Worm (Caenorhabditis elegans): ENCODE results near the gene ZC196.9.
"Not testable (repeated sequence)": the region's sequence is repeated elsewhere in the genome, so short reads cannot be mapped to it uniquely, and the experiment has no call there.

Gene ZC196.9

DNA sequence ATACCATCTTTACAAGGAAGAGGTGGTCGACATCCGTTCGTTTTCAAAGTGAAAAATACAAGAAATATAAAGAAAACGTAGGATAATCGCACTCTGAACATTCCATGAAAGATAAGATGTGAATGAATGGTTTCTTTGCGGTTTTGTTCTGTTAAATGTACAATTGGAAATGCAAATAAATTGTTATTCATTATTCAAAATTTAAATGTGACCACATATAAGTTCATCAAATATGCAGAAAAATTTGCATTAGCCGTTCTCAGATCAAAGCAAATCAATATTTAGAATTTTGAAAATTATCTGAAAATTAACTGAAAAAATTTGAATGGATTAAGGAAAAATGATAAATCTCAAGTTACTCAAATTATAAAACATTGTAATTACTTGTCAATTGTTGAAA, 15.1 kb downstream of the ZC196.9 start, which contains the start of gene ZC178.2:
TSS of gene ZC178.2 (minus strand) at position 101 of the 400 bp plus-strand sequence.
- TF ChIP-seq tbx-37 (GFP tag; conservative IDR thresholded peaks at IDR 0.05) (no peak), hnd-1 (tag; optimal IDR thresholded peaks at IDR 0.05) (no peak), ceh-13 (GFP tag; optimal IDR thresholded peaks at IDR 0.05) (no peak), tra-4 (tag; optimal IDR thresholded peaks at IDR 0.05) (no peak), sea-1 (GFP tag; conservative IDR thresholded peaks at IDR 0.05) (no peak), tbx-11 (GFP tag; IDR thresholded peaks at IDR 0.05) (no peak), pes-1 (GFP tag; IDR thresholded peaks at IDR 0.05) (no peak), hmg-4 (GFP tag; optimal IDR thresholded peaks at IDR 0.05) (no peak), ets-7 (tag; optimal IDR thresholded peaks at IDR 0.05) (no peak), B0310.2 (tag; optimal IDR thresholded peaks at IDR 0.05) (no peak), hmbx-1 (tag; optimal IDR thresholded peaks at IDR 0.05) (no peak), ama-1 (optimal IDR thresholded peaks at IDR 0.05) (no peak), ceh-36 (tag; optimal IDR thresholded peaks at IDR 0.05) (no peak)

DNA sequence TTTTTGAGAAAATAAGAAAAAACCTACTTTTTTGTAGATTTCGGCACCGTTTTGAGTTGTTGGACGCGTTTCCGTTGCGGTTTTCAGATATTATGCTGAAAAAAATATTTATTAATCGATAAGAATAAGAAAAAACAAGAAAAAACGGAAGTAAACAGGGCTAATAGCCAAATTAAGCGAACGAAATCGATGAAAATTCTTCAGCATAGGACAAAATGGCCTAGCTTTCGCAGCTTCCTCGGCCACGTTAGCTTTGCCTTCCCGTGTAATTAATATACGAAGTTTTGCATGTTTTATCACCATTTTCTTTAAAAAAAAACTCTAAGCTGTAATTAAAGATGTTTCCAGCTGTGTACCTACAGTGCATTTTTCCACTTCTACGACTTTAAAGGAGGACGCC, 30.8 kb downstream of the ZC196.9 start, which contains the start of gene ZC190.10:
TSS of gene ZC190.10 (minus strand) at position 101 of the 400 bp plus-strand sequence.
- TF ChIP-seq scrt-1 (GFP tag; IDR thresholded peaks at IDR 0.05); hnd-1 (tag; optimal IDR thresholded peaks at IDR 0.05); flt-1 (GFP tag; IDR thresholded peaks at IDR 0.05): not testable (repeated sequence)

DNA sequence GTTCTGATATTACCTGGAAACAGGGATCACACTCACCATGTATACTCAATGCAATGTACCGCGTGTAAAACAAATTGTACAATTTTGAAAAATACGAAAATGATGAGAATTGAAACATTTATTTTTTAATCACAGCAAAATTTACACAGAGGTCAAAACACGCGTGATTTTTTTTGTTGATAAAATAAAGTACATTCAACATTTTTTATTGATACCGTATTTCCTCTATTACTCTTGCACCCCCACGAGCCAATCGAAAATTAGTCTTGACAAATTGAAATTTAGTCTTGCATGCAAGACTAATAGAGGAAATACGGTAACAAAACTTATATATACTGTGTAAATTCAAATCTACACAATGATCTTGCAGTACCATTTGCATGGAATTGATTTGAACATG, 39.3 kb downstream of the ZC196.9 start, which contains the start of gene ZC190.8:
TSS of gene ZC190.8 (minus strand) at position 101 of the 400 bp plus-strand sequence.
- TF ChIP-seq scrt-1 (GFP tag; IDR thresholded peaks at IDR 0.05) = no peak
- TF ChIP-seq flt-1 (GFP tag; IDR thresholded peaks at IDR 0.05) = no peak
- no peak for TF ChIP-seq hnd-1 (tag; optimal IDR thresholded peaks at IDR 0.05)
- no peak for TF ChIP-seq hmg-4 (GFP tag; optimal IDR thresholded peaks at IDR 0.05)
- TF ChIP-seq ceh-13 (GFP tag; optimal IDR thresholded peaks at IDR 0.05) = no peak
- TF ChIP-seq ets-7 (tag; optimal IDR thresholded peaks at IDR 0.05) = no peak
- no peak for TF ChIP-seq tbx-37 (GFP tag; conservative IDR thresholded peaks at IDR 0.05)
- TF ChIP-seq tbx-11 (GFP tag; IDR thresholded peaks at IDR 0.05) = no peak
- no peak for TF ChIP-seq sea-1 (GFP tag; conservative IDR thresholded peaks at IDR 0.05)
- no peak for TF ChIP-seq B0310.2 (tag; optimal IDR thresholded peaks at IDR 0.05)
- TF ChIP-seq F13C5.2 (tag; optimal IDR thresholded peaks at IDR 0.05) = no peak
- TF ChIP-seq tra-4 (tag; optimal IDR thresholded peaks at IDR 0.05) = no peak
- TF ChIP-seq ceh-36 (tag; optimal IDR thresholded peaks at IDR 0.05) = no peak
- no peak for TF ChIP-seq hmbx-1 (tag; optimal IDR thresholded peaks at IDR 0.05)
- TF ChIP-seq aly-1 (tag; optimal IDR thresholded peaks at IDR 0.05) = no peak
- TF ChIP-seq pes-1 (GFP tag; IDR thresholded peaks at IDR 0.05) = no peak
- no peak for TF ChIP-seq ama-1 (optimal IDR thresholded peaks at IDR 0.05)

DNA sequence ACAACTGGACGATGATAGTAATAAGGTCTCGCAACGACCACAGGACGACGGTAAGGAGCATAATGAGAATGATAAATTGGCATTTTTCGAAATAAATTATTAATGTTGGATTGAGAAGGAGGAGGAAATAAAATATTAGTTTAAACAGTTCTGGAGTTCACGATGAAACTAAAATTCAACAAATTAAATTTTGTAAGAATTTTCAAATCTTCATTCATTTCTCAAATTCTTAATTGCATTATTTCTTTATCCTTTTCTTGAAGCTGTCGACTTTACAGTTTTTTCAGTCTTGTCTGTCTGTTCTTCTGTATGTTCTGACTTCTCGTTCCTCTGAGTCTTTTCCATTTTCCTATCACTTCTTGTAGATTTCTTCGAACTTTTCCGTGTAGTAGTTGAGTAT, 40.2 kb downstream of the ZC196.9 start, which contains the start of gene ZC190.7:
TSS of gene ZC190.7 (minus strand) at position 101 of the 400 bp plus-strand sequence.
- no peak for TF ChIP-seq hmg-4 (GFP tag; optimal IDR thresholded peaks at IDR 0.05)
- no peak for TF ChIP-seq ceh-36 (tag; optimal IDR thresholded peaks at IDR 0.05)
- no peak for TF ChIP-seq tbx-37 (GFP tag; conservative IDR thresholded peaks at IDR 0.05)
- no peak for TF ChIP-seq hmbx-1 (tag; optimal IDR thresholded peaks at IDR 0.05)
- no peak for TF ChIP-seq tra-4 (tag; optimal IDR thresholded peaks at IDR 0.05)
- TF ChIP-seq flt-1 (GFP tag; IDR thresholded peaks at IDR 0.05) = no peak
- TF ChIP-seq pes-1 (GFP tag; IDR thresholded peaks at IDR 0.05) = no peak
- TF ChIP-seq sea-1 (GFP tag; conservative IDR thresholded peaks at IDR 0.05) = no peak
- TF ChIP-seq hnd-1 (tag; optimal IDR thresholded peaks at IDR 0.05) = no peak
- no peak for TF ChIP-seq scrt-1 (GFP tag; IDR thresholded peaks at IDR 0.05)
- no peak for TF ChIP-seq tbx-11 (GFP tag; IDR thresholded peaks at IDR 0.05)
- TF ChIP-seq ceh-13 (GFP tag; optimal IDR thresholded peaks at IDR 0.05) = no peak
- TF ChIP-seq ets-7 (tag; optimal IDR thresholded peaks at IDR 0.05) = no peak
- TF ChIP-seq B0310.2 (tag; optimal IDR thresholded peaks at IDR 0.05) = no peak
- no peak for TF ChIP-seq F13C5.2 (tag; optimal IDR thresholded peaks at IDR 0.05)
- no peak for TF ChIP-seq ama-1 (optimal IDR thresholded peaks at IDR 0.05)
- no peak for TF ChIP-seq aly-1 (tag; optimal IDR thresholded peaks at IDR 0.05)

DNA sequence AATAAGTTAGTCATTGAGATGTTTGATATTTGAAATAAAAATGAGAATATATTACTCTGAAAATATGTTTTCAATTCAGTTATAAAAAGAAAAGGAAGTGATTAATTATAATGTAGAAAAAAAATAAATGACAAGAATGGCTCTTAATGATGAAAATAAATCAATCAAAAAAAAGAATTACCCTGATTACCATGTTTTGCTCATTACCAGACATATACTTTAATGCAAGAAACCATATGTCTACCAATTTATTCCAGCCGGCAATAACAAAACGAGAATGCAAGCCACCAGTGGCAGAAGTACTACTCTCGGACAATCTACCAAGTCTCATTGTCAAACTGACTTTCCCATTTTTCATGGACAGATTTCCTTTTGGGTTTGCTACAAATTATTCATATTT, 43.2 kb downstream of the ZC196.9 start:
- no peak for TF ChIP-seq ceh-36 (tag; optimal IDR thresholded peaks at IDR 0.05)
- TF ChIP-seq tbx-37 (GFP tag; conservative IDR thresholded peaks at IDR 0.05) = no peak
- no peak for TF ChIP-seq F13C5.2 (tag; optimal IDR thresholded peaks at IDR 0.05)
- TF ChIP-seq sea-1 (GFP tag; conservative IDR thresholded peaks at IDR 0.05) = no peak
- no peak for TF ChIP-seq scrt-1 (GFP tag; IDR thresholded peaks at IDR 0.05)
- no peak for TF ChIP-seq tbx-11 (GFP tag; IDR thresholded peaks at IDR 0.05)
- no peak for TF ChIP-seq pes-1 (GFP tag; IDR thresholded peaks at IDR 0.05)
- no peak for TF ChIP-seq tra-4 (tag; optimal IDR thresholded peaks at IDR 0.05)
- TF ChIP-seq hmg-4 (GFP tag; optimal IDR thresholded peaks at IDR 0.05) = no peak
- no peak for TF ChIP-seq ceh-13 (GFP tag; optimal IDR thresholded peaks at IDR 0.05)
- TF ChIP-seq hnd-1 (tag; optimal IDR thresholded peaks at IDR 0.05) = no peak

DNA sequence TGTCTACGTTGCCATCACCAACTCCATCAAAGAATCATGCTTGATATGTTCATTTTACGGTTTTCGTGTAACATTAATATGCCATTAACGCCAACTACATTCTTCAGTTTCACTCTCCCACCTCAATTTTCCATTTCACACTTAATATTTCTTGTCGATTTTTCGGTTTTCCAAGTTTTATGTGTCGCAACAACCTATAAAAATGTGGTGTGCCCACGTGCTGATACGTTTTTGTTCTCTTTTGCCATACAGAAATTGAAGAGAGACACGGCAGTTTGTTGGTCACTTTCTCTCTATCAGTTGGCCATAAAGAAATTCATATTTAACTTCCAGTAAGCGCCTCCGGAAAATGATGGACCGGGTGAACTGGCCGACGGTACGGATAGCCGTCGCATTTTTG, 44.3 kb downstream of the ZC196.9 start, which contains the start of gene cln-3.3:
TSS of gene cln-3.3 (plus strand) at position 334 of the 400 bp plus-strand sequence.
- TF ChIP-seq scrt-1 (GFP tag; IDR thresholded peaks at IDR 0.05) (no peak), tra-4 (tag; optimal IDR thresholded peaks at IDR 0.05) (no peak), sea-1 (GFP tag; conservative IDR thresholded peaks at IDR 0.05) (no peak), F13C5.2 (tag; optimal IDR thresholded peaks at IDR 0.05) (no peak), ceh-36 (tag; optimal IDR thresholded peaks at IDR 0.05) (no peak)

DNA sequence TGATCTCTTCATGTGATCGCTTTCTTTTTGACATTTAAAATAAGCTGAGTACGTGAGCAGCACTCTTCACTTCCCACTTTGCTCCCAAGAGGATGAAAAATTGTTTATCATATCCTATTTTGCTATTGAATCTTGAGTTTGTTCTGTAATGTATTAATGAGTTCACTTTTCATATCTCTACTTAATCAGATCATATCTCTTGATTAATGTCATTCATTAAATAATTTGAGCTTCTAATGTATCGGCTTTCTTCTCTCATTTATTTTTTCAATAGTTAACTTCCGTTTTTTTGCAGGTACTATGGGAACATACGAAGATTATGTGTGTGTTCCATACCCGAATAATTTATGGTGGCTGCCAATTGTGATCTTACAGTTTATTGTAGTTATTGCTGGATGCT, 45.9 kb downstream of the ZC196.9 start, which contains the start of gene ZC190.2:
TSS of gene ZC190.2 (plus strand) at position 301 of the 400 bp plus-strand sequence.
- TF ChIP-seq sea-1 (GFP tag; conservative IDR thresholded peaks at IDR 0.05) (no peak), ceh-13 (GFP tag; optimal IDR thresholded peaks at IDR 0.05) (no peak), F13C5.2 (tag; optimal IDR thresholded peaks at IDR 0.05) (no peak), hnd-1 (tag; optimal IDR thresholded peaks at IDR 0.05) (no peak), B0310.2 (tag; optimal IDR thresholded peaks at IDR 0.05) (no peak), flt-1 (GFP tag; IDR thresholded peaks at IDR 0.05) (no peak), ceh-36 (tag; optimal IDR thresholded peaks at IDR 0.05) (no peak), tra-4 (tag; optimal IDR thresholded peaks at IDR 0.05) (no peak), pes-1 (GFP tag; IDR thresholded peaks at IDR 0.05) (no peak), hmg-4 (GFP tag; optimal IDR thresholded peaks at IDR 0.05) (no peak), ets-7 (tag; optimal IDR thresholded peaks at IDR 0.05) (no peak), tbx-11 (GFP tag; IDR thresholded peaks at IDR 0.05) (no peak), aly-1 (tag; optimal IDR thresholded peaks at IDR 0.05) (no peak), hmbx-1 (tag; optimal IDR thresholded peaks at IDR 0.05) (no peak), scrt-1 (GFP tag; IDR thresholded peaks at IDR 0.05) (no peak), ama-1 (optimal IDR thresholded peaks at IDR 0.05) (no peak), tbx-37 (GFP tag; conservative IDR thresholded peaks at IDR 0.05) (no peak)

Data from whole organism, early embryonic.